Worm (Caenorhabditis elegans): ENCODE results near the gene nhr-242.

Gene nhr-242

ce11 chrIV:2613754-2614244 is 32.4 kb upstream of the nhr-242 start, which contains the start of gene daao-1 (continued):
- TF ChIP-seq gei-17 (GFP tag; optimal IDR thresholded peaks at IDR 0.05) (no peak), snpc-4 (GFP tag; optimal IDR thresholded peaks at IDR 0.05) (no peak), snpc-4 (tag; optimal IDR thresholded peaks at IDR 0.05) (no peak), F37B4.10 (GFP tag; IDR thresholded peaks at IDR 0.05) (no peak)

ce11 chrIV:2613011-2613503 is 31.7 kb upstream of the nhr-242 start, which contains the start of gene Y69A2AR.28:
TSS of gene Y69A2AR.28 (minus strand) at chrIV:2613061.
- no peak for TF ChIP-seq let-607 (tag; optimal IDR thresholded peaks at IDR 0.05)
- peak; percentile 57 for TF ChIP-seq efl-1 (GFP tag; optimal IDR thresholded peaks at IDR 0.05)

- no peak for TF ChIP-seq F55B11.4 (tag; optimal IDR thresholded peaks at IDR 0.05; ENCODE audit: borderline replicate concordance, insufficient read depth)
- no peak for TF ChIP-seq hlh-12 (tag; optimal IDR thresholded peaks at IDR 0.05)
- peak; percentile 87 for TF ChIP-seq attf-3 (GFP tag; conservative IDR thresholded peaks at IDR 0.05)
- no peak for TF ChIP-seq ceh-27 (GFP tag; optimal IDR thresholded peaks at IDR 0.05)
Observed at ce11 chrIV:2610974-2611373, 29.6 kb upstream of the nhr-242 start.

- TF ChIP-seq K12H6.12 (tag; optimal IDR thresholded peaks at IDR 0.05) (no peak), B0336.3 (GFP tag; IDR thresholded peaks at IDR 0.05) (peak; percentile 52; the same call in 1 of the 2 replicates), sptf-2 (GFP tag; optimal IDR thresholded peaks at IDR 0.05) (no peak), nfyb-1 (GFP tag; IDR thresholded peaks at IDR 0.05) (0 out of 2 replicates have a peak, but pooled peaks have one; percentile 14), snpc-3.4 (tag; optimal IDR thresholded peaks at IDR 0.05) (no peak), rcor-1 (GFP tag; IDR thresholded peaks at IDR 0.05) (no peak), F57C9.4 (tag; optimal IDR thresholded peaks at IDR 0.05) (no peak), madf-3 (GFP tag; IDR thresholded peaks at IDR 0.05) (peak; percentile 80; the same call in 1 of the 2 replicates), pbrm-1 (GFP tag; IDR thresholded peaks at IDR 0.05) (no peak), atf-7 (tag; optimal IDR thresholded peaks at IDR 0.05) (no peak), lsl-1 (GFP tag; optimal IDR thresholded peaks at IDR 0.05) (no peak), lag-1 (GFP tag; IDR thresholded peaks at IDR 0.05) (no peak), nhr-80 (tag; optimal IDR thresholded peaks at IDR 0.05) (no peak), let-607 (tag; optimal IDR thresholded peaks at IDR 0.05) (no peak), zfh-2 (GFP tag; conservative IDR thresholded peaks at IDR 0.05) (peak; percentile 74; the same call in 1 of the 2 replicates), ama-1 (optimal IDR thresholded peaks at IDR 0.05) (no peak), ama-1 (GFP tag; optimal IDR thresholded peaks at IDR 0.05) (no peak), ztf-18 (tag; optimal IDR thresholded peaks at IDR 0.05) (no peak), zim-3 (tag; optimal IDR thresholded peaks at IDR 0.05) (peak; percentile 45), F37B4.10 (GFP tag; IDR thresholded peaks at IDR 0.05) (no peak), D2030.7 (GFP tag; IDR thresholded peaks at IDR 0.05) (no peak), egrh-3 (GFP tag; IDR thresholded peaks at IDR 0.05) (peak; percentile 30; the same call in 1 of the 2 replicates), madf-10 (tag; optimal IDR thresholded peaks at IDR 0.05) (no peak), F23B12.7 (tag; optimal IDR thresholded peaks at IDR 0.05; ENCODE audit: insufficient read depth) (no peak), F39B2.1 (GFP tag; IDR thresholded peaks at IDR 0.05) (no peak), cebp-1 (GFP tag; IDR thresholded peaks at IDR 0.05) (no peak), cebp-1 (tag; optimal IDR thresholded peaks at IDR 0.05) (peak; percentile 5), lir-1 (GFP tag; conservative IDR thresholded peaks at IDR 0.05) (no peak)
Observed at ce11 chrIV:2610409-2610808, 29.0 kb upstream of the nhr-242 start, which contains the start of gene Y69A2AR.32. TSS of gene Y69A2AR.32 (plus strand) at chrIV:2610436.
